Fruit fly (Drosophila melanogaster) whole organism, embryonic: ENCODE data around the gene Hr4.

Experiments used
- Abd-B ChIP-seq: fragments of 200-800 bp; sonication (Bioruptor generic); optimal IDR thresholded peaks from 2 replicates; lab custom pipeline; 2018; ENCODE audit warnings: missing biosample characterization, mild to moderate bottlenecking, missing genetic modification characterization, moderate library complexity
- Atf-2 ChIP-seq: fragments of 200-800 bp; sonication (Bioruptor generic); optimal IDR thresholded peaks from 2 replicates; lab custom pipeline; 2016; ENCODE audit warnings: missing biosample characterization, missing genetic modification characterization
- B-H1 ChIP-seq: fragments of 200-800 bp; sonication (Bioruptor generic); IDR thresholded peaks from 3 replicates; pipeline ENCODE4 v1.3.6; 2022; ENCODE audit warnings: missing biosample characterization, missing genetic modification characterization
- Bdp1 ChIP-seq: fragments of 200-800 bp; sonication (Bioruptor generic); optimal IDR thresholded peaks from 3 replicates; lab custom pipeline; 2016; ENCODE audit warnings: missing biosample characterization, missing genetic modification characterization
- Bteb2 ChIP-seq: fragments of 200-800 bp; sonication (Bioruptor generic); optimal IDR thresholded peaks from 2 replicates; lab custom pipeline; 2016; ENCODE audit warnings: missing biosample characterization, missing genetic modification characterization
- CG1024 ChIP-seq: fragments of 200-800 bp; sonication (Bioruptor generic); IDR thresholded peaks from 2 replicates; pipeline ENCODE4 v1.3.6; 2022; ENCODE audit warnings: missing biosample characterization, missing genetic modification characterization
- CG11085 ChIP-seq: fragments of 200-800 bp; sonication (Bioruptor generic); IDR thresholded peaks from 2 replicates; pipeline ENCODE4 v1.3.6; 2022; ENCODE audit warnings: missing biosample characterization, missing genetic modification characterization
- CG11247 ChIP-seq: fragments of 200-800 bp; sonication (Bioruptor generic); IDR thresholded peaks from 2 replicates; pipeline ENCODE4 v1.3.6; 2022; ENCODE audit warnings: missing biosample characterization, missing genetic modification characterization
- CG1233 ChIP-seq: fragments of 200-800 bp; sonication (Bioruptor generic); optimal IDR thresholded peaks from 4 replicates; lab custom pipeline; 2018; ENCODE audit warnings: missing biosample characterization, mild to moderate bottlenecking, missing genetic modification characterization
- CG13123 ChIP-seq: fragments of 200-800 bp; sonication (Bioruptor generic); optimal IDR thresholded peaks from 2 replicates; lab custom pipeline; 2016; ENCODE audit warnings: missing biosample characterization, missing genetic modification characterization
- CG13287 ChIP-seq: fragments of 200-800 bp; sonication (Bioruptor generic); IDR thresholded peaks from 2 replicates; pipeline ENCODE4 v1.3.6; 2022; ENCODE audit warnings: missing biosample characterization, missing genetic modification characterization; ENCODE audit not compliant: partially characterized antibody
- CG1647 ChIP-seq: fragments of 200-800 bp; sonication (Bioruptor generic); optimal IDR thresholded peaks from 3 replicates; lab custom pipeline; 2016; ENCODE audit warnings: missing biosample characterization, missing genetic modification characterization
- CG17359 ChIP-seq: fragments of 200-800 bp; sonication (Bioruptor generic); optimal IDR thresholded peaks from 3 replicates; lab custom pipeline; 2018; ENCODE audit warnings: missing biosample characterization, mild to moderate bottlenecking, missing genetic modification characterization, moderate library complexity
- CG17568 ChIP-seq: fragments of 200-800 bp; sonication (Bioruptor generic); optimal IDR thresholded peaks from 2 replicates; lab custom pipeline; 2018; ENCODE audit warnings: missing biosample characterization, mild to moderate bottlenecking, missing genetic modification characterization, moderate library complexity
- CG18011 ChIP-seq: fragments of 200-800 bp; sonication (Bioruptor generic); optimal IDR thresholded peaks from 2 replicates; lab custom pipeline; 2017; ENCODE audit warnings: missing biosample characterization, missing genetic modification characterization, mild to moderate bottlenecking, moderate library complexity, missing genotype
- CG18476 ChIP-seq: fragments of 200-800 bp; sonication (Bioruptor generic); optimal IDR thresholded peaks from 2 replicates; lab custom pipeline; 2016; ENCODE audit warnings: missing biosample characterization, mild to moderate bottlenecking, missing genetic modification characterization
- CG3847 ChIP-seq: fragments of 200-800 bp; sonication (Bioruptor generic); IDR thresholded peaks from 2 replicates; pipeline ENCODE4 v1.3.6; 2022; ENCODE audit warnings: missing biosample characterization, missing genetic modification characterization
- CG4707 ChIP-seq: fragments of 200-800 bp; sonication (Bioruptor generic); optimal IDR thresholded peaks from 2 replicates; lab custom pipeline; 2018; ENCODE audit warnings: missing biosample characterization, mild to moderate bottlenecking, missing genetic modification characterization, moderate library complexity
- CG6175 ChIP-seq: fragments of 200-800 bp; sonication (Bioruptor generic); IDR thresholded peaks from 3 replicates; pipeline ENCODE4 v1.3.6; 2022; ENCODE audit warnings: missing biosample characterization, missing genetic modification characterization
- CG6813 ChIP-seq: fragments of 200-800 bp; sonication (Bioruptor generic); optimal IDR thresholded peaks from 2 replicates; lab custom pipeline; 2017; ENCODE audit warnings: missing biosample characterization, missing genetic modification characterization, mild to moderate bottlenecking, moderate library complexity, missing genetic modification reagents
- CG7839 ChIP-seq: fragments of 200-800 bp; sonication (Bioruptor generic); optimal IDR thresholded peaks from 3 replicates; lab custom pipeline; 2018; ENCODE audit warnings: missing biosample characterization, mild to moderate bottlenecking, missing genetic modification characterization, moderate library complexity
- CG8924 ChIP-seq: fragments of 200-800 bp; optimal IDR thresholded peaks from 3 replicates; lab custom pipeline; 2019; ENCODE audit warnings: missing biosample characterization, mild to moderate bottlenecking, missing genetic modification characterization, moderate library complexity
- D ChIP-seq, 2 experiments: fragments of 200-800 bp in 1 of 2; fragments of >200 bp in 1 of 2; sonication (Bioruptor generic) in 1 of 2; optimal IDR thresholded peaks; 2 replicates in 1 of 2; 3 replicates in 1 of 2; lab custom pipeline; 2017; ENCODE audit warnings: mild to moderate bottlenecking in 1 of 2, missing biosample characterization in 1 of 2, missing genetic modification characterization in 1 of 2, missing genetic modification reagents in 1 of 2
- Doc3 ChIP-seq: fragments of 200-800 bp; sonication (Bioruptor generic); IDR thresholded peaks from 3 replicates; pipeline ENCODE4 v1.3.6; 2022; ENCODE audit warnings: missing biosample characterization, missing genetic modification characterization; ENCODE audit not compliant: partially characterized antibody
- Drgx ChIP-seq: fragments of 200-800 bp; sonication (Bioruptor generic); IDR thresholded peaks from 2 replicates; pipeline ENCODE4 v1.3.6; 2022; ENCODE audit warnings: missing biosample characterization, missing genetic modification characterization
- Eip74EF ChIP-seq, 2 experiments: fragments of 200-800 bp in 1 of 2; fragments of >200 bp in 1 of 2; sonication (Bioruptor generic) in 1 of 2; optimal IDR thresholded peaks; 2 replicates each; lab custom pipeline; 2017 to 2019; ENCODE audit warnings: missing biosample characterization in 2 of 2, missing genetic modification characterization in 2 of 2, mild to moderate bottlenecking in 1 of 2, moderate library complexity in 1 of 2
- Hmr ChIP-seq: fragments of 200-800 bp; sonication (Bioruptor generic); optimal IDR thresholded peaks from 3 replicates; lab custom pipeline; 2017; ENCODE audit warnings: mild to moderate bottlenecking, missing biosample characterization, missing genetic modification reagents, missing genetic modification characterization
- Med ChIP-seq: fragments of 200-800 bp; sonication (Bioruptor generic); peaks from one replicate; lab custom pipeline; 2016; ENCODE audit warnings: missing biosample characterization, missing genetic modification characterization, mild to moderate bottlenecking, inconsistent platforms, moderate library complexity
- NC2β ChIP-seq: fragments of 200-800 bp; sonication (Bioruptor generic); optimal IDR thresholded peaks from 2 replicates; lab custom pipeline; 2016; ENCODE audit warnings: missing biosample characterization, missing genetic modification characterization
- Neu2 ChIP-seq: fragments of 200-800 bp; sonication (Bioruptor generic); optimal IDR thresholded peaks from 3 replicates; lab custom pipeline; 2016; ENCODE audit warnings: missing biosample characterization, missing genetic modification characterization, borderline replicate concordance
- NfI ChIP-seq: fragments of 200-800 bp; sonication (Bioruptor generic); optimal IDR thresholded peaks from 3 replicates; lab custom pipeline; 2018; ENCODE audit warnings: missing biosample characterization, mild to moderate bottlenecking, missing genetic modification characterization, moderate library complexity
- Ptx1 ChIP-seq: fragments of 200-800 bp; sonication (Bioruptor generic); IDR thresholded peaks from 2 replicates; pipeline ENCODE4 v1.3.6; 2022; ENCODE audit warnings: missing biosample characterization, missing genetic modification characterization
- Spps ChIP-seq: fragments of 200-800 bp; sonication (Bioruptor generic); optimal IDR thresholded peaks from 2 replicates; lab custom pipeline; 2018; ENCODE audit warnings: missing biosample characterization, mild to moderate bottlenecking, missing genetic modification characterization
- Ssrp ChIP-seq: fragments of 200-800 bp; sonication (Bioruptor generic); optimal IDR thresholded peaks from 2 replicates; lab custom pipeline; 2018; ENCODE audit warnings: missing biosample characterization, mild to moderate bottlenecking, missing genetic modification characterization, moderate library complexity
- Stat92E ChIP-seq, 3 experiments: fragments of >200 bp in 2 of 3; fragments of 200-800 bp in 1 of 3; sonication (Bioruptor generic) in 1 of 3; optimal IDR thresholded peaks; 2 replicates each; lab custom pipeline; 2017 to 2019; ENCODE audit warnings: missing biosample characterization in 3 of 3, missing genetic modification characterization in 3 of 3, mild to moderate bottlenecking in 1 of 3, moderate library complexity in 1 of 3
- chn ChIP-seq: fragments of 200-800 bp; sonication (Bioruptor generic); optimal IDR thresholded peaks from 2 replicates; lab custom pipeline; 2016; ENCODE audit warnings: missing biosample characterization, missing genetic modification characterization
- dpn ChIP-seq, 2 experiments: fragments of 200-800 bp; sonication (Bioruptor generic); optimal IDR thresholded peaks; 3 replicates each; lab custom pipeline; 2016; ENCODE audit warnings: missing biosample characterization in 2 of 2, missing genetic modification characterization in 2 of 2
- gsb ChIP-seq: fragments of 200-800 bp; sonication (Bioruptor generic); IDR thresholded peaks from 2 replicates; pipeline ENCODE4 v1.3.6; 2022; ENCODE audit warnings: missing biosample characterization, missing genetic modification characterization
- hb ChIP-seq: fragments of 200-800 bp; sonication (Bioruptor generic); IDR thresholded peaks from 3 replicates; pipeline ENCODE4 v1.3.6; 2022; ENCODE audit warnings: missing biosample characterization, missing genetic modification characterization; ENCODE audit not compliant: partially characterized antibody
- ind ChIP-seq: fragments of 200-800 bp; sonication (Bioruptor generic); optimal IDR thresholded peaks from 3 replicates; lab custom pipeline; 2016; ENCODE audit warnings: missing biosample characterization, missing genetic modification characterization
- kni ChIP-seq: fragments of 200-800 bp; sonication (Bioruptor generic); optimal IDR thresholded peaks from 3 replicates; lab custom pipeline; 2017; ENCODE audit warnings: mild to moderate bottlenecking, missing biosample characterization, missing genetic modification reagents, missing genetic modification characterization
- nerfin-1 ChIP-seq: fragments of 200-800 bp; sonication (Bioruptor generic); optimal IDR thresholded peaks from 3 replicates; lab custom pipeline; 2019; ENCODE audit warnings: missing biosample characterization, mild to moderate bottlenecking, missing genetic modification characterization, moderate library complexity
- org-1 ChIP-seq: fragments of 200-800 bp; sonication (Bioruptor generic); optimal IDR thresholded peaks from 2 replicates; lab custom pipeline; 2017; ENCODE audit warnings: missing biosample characterization, missing genetic modification characterization
- pfk ChIP-seq: fragments of 200-800 bp; sonication (Bioruptor generic); optimal IDR thresholded peaks from 2 replicates; lab custom pipeline; 2018; ENCODE audit warnings: missing biosample characterization, mild to moderate bottlenecking, missing genetic modification characterization, moderate library complexity
- pum ChIP-seq: fragments of 200-800 bp; sonication (Bioruptor generic); optimal IDR thresholded peaks from 2 replicates; lab custom pipeline; 2016; ENCODE audit warnings: missing biosample characterization, missing genetic modification characterization
- ro ChIP-seq: fragments of 200-800 bp; sonication (Bioruptor generic); IDR thresholded peaks from 2 replicates; pipeline ENCODE4 v1.3.6; 2022; ENCODE audit warnings: missing biosample characterization, missing genetic modification characterization
- row ChIP-seq: fragments of 200-800 bp; sonication (Bioruptor generic); IDR thresholded peaks from 3 replicates; pipeline ENCODE4 v1.3.6; 2022; ENCODE audit warnings: missing biosample characterization, missing genetic modification characterization
- sna ChIP-seq: fragments of 200-800 bp; sonication (Bioruptor generic); IDR thresholded peaks from 2 replicates; pipeline ENCODE4 v1.3.6; 2022; ENCODE audit warnings: missing biosample characterization, missing genetic modification characterization; ENCODE audit not compliant: partially characterized antibody

Gene Hr4

dm6 chrX:2041312-2041918 is 99.7 kb downstream of the Hr4 start, which contains the start of gene CG4313 (continued):
- peak; percentile 74 for TF ChIP-seq CG7839 (tag; lab: Kevin White, UChicago)
- peak; percentile 95 for TF ChIP-seq Med (GFP tag; lab: Kevin White, UChicago)
- TF ChIP-seq hb (GFP tag; lab: Robert Waterston, UW) = peak; percentile 85
- peak; percentile 45 for TF ChIP-seq CG18476 (GFP tag; lab: Kevin White, UChicago)
- TF ChIP-seq CG3847 (GFP tag; lab: Robert Waterston, UW) = peak; percentile 84
- TF ChIP-seq Stat92E (GFP tag; optimal IDR thresholded peaks at IDR 0.05; lab: Kevin White, UChicago) = no peak
- TF ChIP-seq Ptx1 = peak; percentile 76
- TF ChIP-seq ind = peak; percentile 76
- TF ChIP-seq CG11247 (GFP tag; lab: Robert Waterston, UW) = peak; percentile 48; the same call in 1 of the 2 replicates
- TF ChIP-seq CG1647 (GFP tag; lab: Kevin White, UChicago) = peak; percentile 11
- peak; percentile 40 for TF ChIP-seq Spps
- peak; percentile 37; the same call in 2 of the 3 replicates for TF ChIP-seq B-H1 (GFP tag; lab: Robert Waterston, UW)
- peak; percentile 36; the same call in 1 of the 2 replicates for TF ChIP-seq CG1024 (GFP tag; lab: Robert Waterston, UW)
- TF ChIP-seq Bdp1 = peak; percentile 48
- peak; percentile 92 for TF ChIP-seq Doc3 (GFP tag; lab: Robert Waterston, UW)
- peak; percentile 53 for TF ChIP-seq CG18011 (GFP tag; lab: Kevin White, UChicago)
- peak; percentile 54; the same call in 1 of the 2 replicates for TF ChIP-seq Drgx (GFP tag; lab: Robert Waterston, UW)
- no peak for TF ChIP-seq CG6813
- TF ChIP-seq chn (GFP tag; lab: Kevin White, UChicago) = peak; percentile 73
- TF ChIP-seq nerfin-1 (tag; lab: Kevin White, UChicago) = peak; percentile 45
- no peak for TF ChIP-seq ro (GFP tag; lab: Robert Waterston, UW)
- no peak for TF ChIP-seq Neu2 (GFP tag; lab: Kevin White, UChicago)
- TF ChIP-seq pfk (GFP tag; lab: Kevin White, UChicago) = no peak
- peak; percentile 53 for TF ChIP-seq Ssrp (tag; lab: Kevin White, UChicago)
- peak; percentile 95 for TF ChIP-seq row
- peak; percentile 90 for TF ChIP-seq CG13287 (GFP tag; lab: Robert Waterston, UW)
- TF ChIP-seq CG11085 (GFP tag; lab: Robert Waterston, UW) = peak; percentile 67
- TF ChIP-seq Atf-2 (GFP tag; lab: Kevin White, UChicago) = peak; percentile 63
- no peak for TF ChIP-seq CG6175
- TF ChIP-seq CG1233 (GFP tag; lab: Kevin White, UChicago) = peak; percentile 70
- TF ChIP-seq NfI (GFP tag; lab: Kevin White, UChicago) = peak; percentile 58
- no peak for TF ChIP-seq CG13123 (GFP tag; lab: Kevin White, UChicago)
- peak; percentile 58 for TF ChIP-seq org-1 (GFP tag; lab: Kevin White, UChicago)
- TF ChIP-seq gsb (GFP tag; lab: Robert Waterston, UW) = peak; percentile 37; the same call in 1 of the 2 replicates
- peak; percentile 62 for TF ChIP-seq Abd-B
- peak; percentile 23 for TF ChIP-seq Bteb2 (GFP tag; lab: Kevin White, UChicago)
- TF ChIP-seq CG17568 (GFP tag; lab: Kevin White, UChicago) = peak; percentile 53
- TF ChIP-seq sna (GFP tag; lab: Robert Waterston, UW) = peak; percentile 83
- peak; percentile 21 for TF ChIP-seq kni (GFP tag; lab: Kevin White, UChicago)
- peak; percentile 70 for TF ChIP-seq Hmr (GFP tag; lab: Kevin White, UChicago)
- TF ChIP-seq Eip74EF (GFP tag; optimal IDR thresholded peaks at IDR 0.05; lab: Kevin White, UChicago) = no peak
- TF ChIP-seq D (optimal IDR thresholded peaks at IDR 0.05; lab: Kevin White, UChicago) = no peak
- TF ChIP-seq D (GFP tag; optimal IDR thresholded peaks at IDR 0.05; lab: Kevin White, UChicago) = peak; percentile 43
- peak; percentile 70 for TF ChIP-seq CG8924 (tag; lab: Kevin White, UChicago)
- TF ChIP-seq CG17359 (tag; lab: Kevin White, UChicago) = peak; percentile 31
- TF ChIP-seq NC2β = peak; percentile 49
- TF ChIP-seq pum (GFP tag; lab: Kevin White, UChicago) = peak; percentile 67
- peak; percentile 31 for TF ChIP-seq CG4707 (GFP tag; lab: Kevin White, UChicago)
- TF ChIP-seq dpn (GFP tag; optimal IDR thresholded peaks at IDR 0.05; lab: Kevin White, UChicago) = peak; percentile 71 to 78
